Fruit fly (Drosophila melanogaster): ENCODE data around the gene CG5693.

The CG5693 gene

dm6 chr2L:18012168-18012567 lies 5.7 kb downstream of the CG5693 start, which contains the start of gene rdo:
TSS of gene rdo (plus strand) at chr2L:18012380.
- no peak for TF ChIP-seq Pif1A (GFP tag; optimal IDR thresholded peaks at IDR 0.05)
- TF ChIP-seq CG4496 (GFP tag; IDR thresholded peaks at IDR 0.05), result peak; percentile 68; the same call in 2 of the 3 replicates

- TF ChIP-seq CG15710 (tag; optimal IDR thresholded peaks at IDR 0.05) (no peak), CG8159 (tag; optimal IDR thresholded peaks at IDR 0.05) (no peak), CG14655 (GFP tag; optimal IDR thresholded peaks at IDR 0.05) (no peak), CG9948 (tag; optimal IDR thresholded peaks at IDR 0.05) (no peak), Snoo (tag; optimal IDR thresholded peaks at IDR 0.05) (no peak), rn (GFP tag; IDR thresholded peaks at IDR 0.05) (no peak), CG17806 (tag; optimal IDR thresholded peaks at IDR 0.05) (no peak), CG10348 (GFP tag; IDR thresholded peaks at IDR 0.05) (no peak), CG13204 (GFP tag; optimal IDR thresholded peaks at IDR 0.05) (no peak), CG12605 (GFP tag; IDR thresholded peaks at IDR 0.05) (no peak), fd96Ca (GFP tag; IDR thresholded peaks at IDR 0.05) (no peak), CG32121 (GFP tag; IDR thresholded peaks at IDR 0.05) (no peak), EcR (GFP tag; optimal IDR thresholded peaks at IDR 0.05) (no peak), Pif1A (GFP tag; optimal IDR thresholded peaks at IDR 0.05) (no peak), Ets98B (GFP tag; IDR thresholded peaks at IDR 0.05) (no peak), CG8301 (tag; optimal IDR thresholded peaks at IDR 0.05) (no peak), gl (tag; optimal IDR thresholded peaks at IDR 0.05) (no peak)
Observed at dm6 chr2L:18032741-18033140, 26.3 kb downstream of the CG5693 start.

Measured in whole organism, pupa.